Comparison of ENCODE assay signal across 1 fruit fly cellular context in the genomic region with DNA sequence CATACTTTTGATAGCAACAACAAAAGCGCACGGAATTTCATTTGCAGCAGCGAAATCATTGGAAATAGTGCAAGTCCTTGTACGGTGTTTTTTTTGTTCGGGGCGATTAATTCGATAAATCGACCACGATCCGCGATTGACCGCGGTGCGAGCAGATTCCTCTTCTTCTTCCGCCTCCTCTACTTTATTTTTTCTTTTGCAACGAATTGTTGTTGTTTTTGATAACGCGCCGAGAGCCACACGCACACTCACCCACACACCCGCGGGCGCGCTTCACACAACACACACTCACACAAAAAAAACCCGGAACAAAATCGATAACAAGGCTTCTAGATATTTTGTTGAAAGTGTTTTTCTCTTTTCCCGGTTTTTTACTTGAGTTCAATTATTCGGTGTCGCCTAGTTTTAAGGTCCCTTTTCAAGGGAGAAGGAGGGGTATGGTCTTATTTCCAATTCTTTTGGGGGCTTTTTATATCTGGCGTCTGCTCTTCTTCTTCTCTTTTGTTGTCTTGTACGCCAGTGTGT.
A peak's percentile ranks its signal among the peaks of the same experiment; 100 is the strongest.
TF ChIP-seq lines count a peak whose summit lies in the region.

No protein-coding gene starts in this region.

TF ChIP-seq in whole organism, embryonic, 481 proteins besides CTCF, POLR2A, EP300 and RAD21 (continued from another document):
- TF ChIP-seq dati (GFP tag; IDR thresholded peaks at IDR 0.05; lab: Robert Waterston, UW), result no peak
- peak; percentile 21 for TF ChIP-seq sqz (GFP tag; optimal IDR thresholded peaks at IDR 0.05; lab: Kevin White, UChicago)
- TF ChIP-seq YL-1 (GFP tag; optimal IDR thresholded peaks at IDR 0.05; lab: Kevin White, UChicago), result no peak
- TF ChIP-seq Eip74EF (GFP tag; optimal IDR thresholded peaks at IDR 0.05; lab: Kevin White, UChicago), result peak in 1 of 2 experiments; percentile 66
- TF ChIP-seq Hr39 (optimal IDR thresholded peaks at IDR 0.05; lab: Kevin White, UChicago), result no peak
- TF ChIP-seq CG2889 (GFP tag; IDR thresholded peaks at IDR 0.05; lab: Robert Waterston, UW), result no peak
- TF ChIP-seq Myb (GFP tag; optimal IDR thresholded peaks at IDR 0.05; lab: Kevin White, UChicago), result no peak
- TF ChIP-seq ash1 (GFP tag; optimal IDR thresholded peaks at IDR 0.05; lab: Kevin White, UChicago), result no peak
